Worm (Caenorhabditis elegans) whole organism, young adult: ENCODE results near the gene oac-5.
A peak's percentile ranks its signal among the peaks of the same experiment; 100 is the strongest.

ENCODE experiments used
- F23B12.7 ChIP-seq: sonication (generic microtip); optimal IDR thresholded peaks from 2 replicates; lab custom pipeline; 2017; ENCODE audit warnings: missing genetic modification characterization, mild to moderate bottlenecking, missing compliant biosample characterization, antibody characterized with exemption, moderate library complexity; ENCODE audit not compliant: insufficient read depth
- F37B4.10 ChIP-seq: fragments of 200-800 bp; sonication (Bioruptor generic); IDR thresholded peaks from 2 replicates; pipeline ENCODE4 v1.3.6; 2022; ENCODE audit warnings: missing genetic modification characterization, missing compliant biosample characterization
- F39B2.1 ChIP-seq: fragments of 200-800 bp; sonication (Bioruptor generic); IDR thresholded peaks from 2 replicates; pipeline ENCODE4 v1.3.6; 2022; ENCODE audit warnings: missing genetic modification reagents, missing genetic modification characterization, missing compliant biosample characterization
- F55B11.4 ChIP-seq: sonication (generic microtip); optimal IDR thresholded peaks from 2 replicates; lab custom pipeline; 2016; ENCODE audit warnings: missing compliant biosample characterization, missing genetic modification characterization, borderline replicate concordance; ENCODE audit not compliant: insufficient read depth
- K11D2.4 ChIP-seq: fragments of 200-800 bp; sonication (Bioruptor generic); IDR thresholded peaks from 2 replicates; pipeline ENCODE4 v1.3.6; 2022; ENCODE audit warnings: missing genetic modification reagents, missing genetic modification characterization, missing compliant biosample characterization
- K12H6.12 ChIP-seq: fragments of 200-800 bp; sonication (Bioruptor generic); optimal IDR thresholded peaks from 2 replicates; lab custom pipeline; 2018; ENCODE audit warnings: mild to moderate bottlenecking, missing genetic modification characterization, missing compliant biosample characterization
- Y56A3A.18 ChIP-seq: fragments of 200-800 bp; sonication (Bioruptor generic); IDR thresholded peaks from 2 replicates; pipeline ENCODE4 v1.3.6; 2022; ENCODE audit warnings: missing genetic modification reagents, missing genetic modification characterization, missing compliant biosample characterization
- Y67H2A.10 ChIP-seq: fragments of 200-800 bp; sonication (Bioruptor generic); conservative IDR thresholded peaks from 2 replicates; pipeline ENCODE4 v1.3.6; 2022; ENCODE audit warnings: missing genetic modification reagents, missing genetic modification characterization, missing compliant biosample characterization
- atf-7 ChIP-seq: sonication (generic microtip); optimal IDR thresholded peaks from 2 replicates; lab custom pipeline; 2017; ENCODE audit warnings: mild to moderate bottlenecking, missing genetic modification characterization, missing compliant biosample characterization
- attf-5 ChIP-seq: fragments of 200-800 bp; sonication (Bioruptor generic); optimal IDR thresholded peaks from 2 replicates; lab custom pipeline; 2018; ENCODE audit warnings: mild to moderate bottlenecking, missing genetic modification characterization, missing compliant biosample characterization
- bed-2 ChIP-seq: fragments of 200-800 bp; sonication (Bioruptor generic); IDR thresholded peaks from 2 replicates; pipeline ENCODE4 v1.3.6; 2022; ENCODE audit warnings: missing genetic modification reagents, missing genetic modification characterization, missing compliant biosample characterization
- cebp-1 ChIP-seq, 2 experiments: fragments of 200-800 bp in 1 of 2; sonication (Bioruptor generic) in 1 of 2; sonication (generic microtip) in 1 of 2; IDR thresholded peaks in 1 of 2; optimal IDR thresholded peaks in 1 of 2; 2 replicates each; pipeline versions ENCODE4 v1.3.6 to Lab custom; 2017 to 2022; ENCODE audit warnings: missing compliant biosample characterization in 2 of 2, missing genetic modification characterization in 2 of 2, mild to moderate bottlenecking in 1 of 2, missing genetic modification reagents in 1 of 2, moderate library complexity in 1 of 2
- die-1 ChIP-seq: sonication (generic microtip); optimal IDR thresholded peaks from 2 replicates; lab custom pipeline; 2016; ENCODE audit warnings: missing genotype, mild to moderate bottlenecking, missing genetic modification characterization, missing compliant biosample characterization
- dox-1 ChIP-seq: fragments of 200-800 bp; sonication (Bioruptor generic); IDR thresholded peaks from 2 replicates; pipeline ENCODE4 v1.3.6; 2022; ENCODE audit warnings: missing genetic modification reagents, missing genetic modification characterization, missing compliant biosample characterization
- dpff-1 ChIP-seq: sonication (generic microtip); optimal IDR thresholded peaks from 2 replicates; lab custom pipeline; 2017; ENCODE audit warnings: mild to moderate bottlenecking, missing genetic modification characterization, missing compliant biosample characterization
- dpl-1 ChIP-seq: fragments of 150-350 bp; optimal IDR thresholded peaks from 2 replicates; lab custom pipeline; 2014; ENCODE audit warnings: missing biosample characterization, missing genetic modification reagents, missing genetic modification characterization
- efl-1 ChIP-seq: fragments of 150-350 bp; optimal IDR thresholded peaks from 2 replicates; lab custom pipeline; 2014; ENCODE audit warnings: missing biosample characterization, missing genetic modification reagents, missing genetic modification characterization
- fkh-3 ChIP-seq: sonication (generic microtip); optimal IDR thresholded peaks from 2 replicates; lab custom pipeline; 2016; ENCODE audit warnings: mild to moderate bottlenecking, missing genetic modification characterization, missing compliant biosample characterization
- him-1 ChIP-seq: sonication (generic microtip); optimal IDR thresholded peaks from 2 replicates; lab custom pipeline; 2016; ENCODE audit warnings: missing genotype, missing genetic modification reagents, missing genetic modification characterization, missing compliant biosample characterization
- hsf-1 ChIP-seq: fragments of 200-800 bp; sonication (Bioruptor generic); IDR thresholded peaks from 2 replicates; pipeline ENCODE4 v1.3.6; 2022; ENCODE audit warnings: missing genetic modification reagents, missing genetic modification characterization, missing compliant biosample characterization
- lin-35 ChIP-seq, 3 experiments: fragments of 150-350 bp in 2 of 3; sonication (generic microtip) in 1 of 3; optimal IDR thresholded peaks; 2 replicates each; lab custom pipeline; 2014 to 2018; ENCODE audit warnings: missing biosample characterization in 3 of 3, missing genetic modification characterization in 3 of 3, missing genetic modification reagents in 3 of 3
- lin-40 ChIP-seq: sonication (generic microtip); optimal IDR thresholded peaks from 2 replicates; lab custom pipeline; 2016; ENCODE audit warnings: missing genetic modification characterization, mild to moderate bottlenecking, missing compliant biosample characterization, missing genotype, missing genetic modification reagents
- madf-10 ChIP-seq: sonication (generic microtip); optimal IDR thresholded peaks from 2 replicates; lab custom pipeline; 2016; ENCODE audit warnings: mild to moderate bottlenecking, missing genetic modification characterization, missing compliant biosample characterization
- madf-8 ChIP-seq: fragments of 200-800 bp; sonication (Bioruptor generic); conservative IDR thresholded peaks from 2 replicates; pipeline ENCODE4 v1.3.6; 2022; ENCODE audit warnings: missing genetic modification reagents, missing genetic modification characterization, missing compliant biosample characterization
- mel-28 ChIP-seq: sonication (generic microtip); optimal IDR thresholded peaks from 2 replicates; lab custom pipeline; 2016; ENCODE audit warnings: borderline replicate concordance, mild to moderate bottlenecking, missing genetic modification characterization, missing compliant biosample characterization
- nhr-90 ChIP-seq: sonication (generic microtip); optimal IDR thresholded peaks from 2 replicates; lab custom pipeline; 2016; ENCODE audit warnings: missing genotype, mild to moderate bottlenecking, missing genetic modification characterization, missing compliant biosample characterization
- rec-8 ChIP-seq, 2 experiments: sonication (generic microtip); optimal IDR thresholded peaks; 2 replicates each; lab custom pipeline; 2016; ENCODE audit warnings: mild to moderate bottlenecking in 2 of 2, missing genetic modification characterization in 2 of 2, missing genetic modification reagents in 2 of 2, missing genotype in 2 of 2, missing biosample characterization in 1 of 2, missing compliant biosample characterization in 1 of 2, moderate library complexity in 1 of 2
- repo-1 ChIP-seq: sonication (generic microtip); optimal IDR thresholded peaks from 2 replicates; lab custom pipeline; 2017; ENCODE audit warnings: mild to moderate bottlenecking, missing genetic modification characterization, missing compliant biosample characterization
- snpc-4 ChIP-seq, 5 experiments: fragments of 150-350 bp in 1 of 5; sonication (generic microtip) in 4 of 5; optimal IDR thresholded peaks; 2 replicates each; lab custom pipeline; 2014 to 2018; ENCODE audit warnings: missing genetic modification characterization in 5 of 5, missing biosample characterization in 3 of 5, antibody characterized with exemption in 2 of 5, mild to moderate bottlenecking in 2 of 5, missing compliant biosample characterization in 2 of 5, missing genotype in 2 of 5, moderate library complexity in 2 of 5, missing genetic modification reagents in 1 of 5
- somi-1 ChIP-seq: fragments of 200-800 bp; sonication (Bioruptor generic); optimal IDR thresholded peaks from 2 replicates; lab custom pipeline; 2018; ENCODE audit warnings: mild to moderate bottlenecking, missing genetic modification characterization, missing compliant biosample characterization
- unc-62 ChIP-seq: fragments of 150-350 bp; optimal IDR thresholded peaks from 2 replicates; lab custom pipeline; 2014; ENCODE audit warnings: missing biosample characterization, missing genetic modification reagents, missing genetic modification characterization
- xnd-1 ChIP-seq: sonication (generic microtip); optimal IDR thresholded peaks from 2 replicates; lab custom pipeline; 2016; ENCODE audit warnings: missing genotype, missing genetic modification reagents, missing genetic modification characterization, missing compliant biosample characterization
- zfh-2 ChIP-seq: fragments of 200-800 bp; sonication (Bioruptor generic); conservative IDR thresholded peaks from 2 replicates; pipeline ENCODE4 v1.3.6; 2022; ENCODE audit warnings: missing genetic modification reagents, missing genetic modification characterization, missing compliant biosample characterization
- ztf-18 ChIP-seq: sonication (generic microtip); optimal IDR thresholded peaks from 2 replicates; lab custom pipeline; 2016; ENCODE audit warnings: missing genotype, mild to moderate bottlenecking, missing genetic modification characterization, missing compliant biosample characterization
- ztf-3 ChIP-seq: fragments of 200-800 bp; sonication (Bioruptor generic); optimal IDR thresholded peaks from 2 replicates; lab custom pipeline; 2018; ENCODE audit warnings: mild to moderate bottlenecking, missing genetic modification characterization, missing compliant biosample characterization
- ztf-6 ChIP-seq: fragments of 200-800 bp; sonication (Bioruptor generic); IDR thresholded peaks from 2 replicates; pipeline ENCODE4 v1.3.6; 2022; ENCODE audit warnings: missing genetic modification reagents, missing genetic modification characterization, missing compliant biosample characterization

Gene oac-5

DNA sequence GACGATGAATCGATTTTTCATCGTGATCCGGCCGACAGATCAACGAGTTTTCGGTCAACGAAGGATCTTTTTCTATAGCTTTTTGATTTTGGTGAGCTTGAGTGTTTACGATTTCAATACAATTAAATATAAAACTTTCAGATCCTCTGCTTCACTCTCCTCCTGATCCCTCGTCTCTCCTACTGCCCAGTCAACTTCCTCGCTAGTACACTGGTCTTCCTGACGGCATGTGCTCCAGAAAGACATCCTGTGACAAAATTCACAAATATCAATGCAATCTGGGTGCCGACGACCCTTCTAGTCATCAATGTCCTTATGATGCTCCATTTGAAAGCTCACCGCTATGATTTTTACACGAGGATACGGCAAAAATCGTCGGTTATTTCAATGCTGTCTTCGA is 15.8 kb downstream of the oac-5 start:
- TF ChIP-seq madf-10 (no peak), bed-2 (no peak), snpc-4 (GFP tag; optimal IDR thresholded peaks at IDR 0.05; lab: Kevin White, UChicago) (no peak), snpc-4 (tag; optimal IDR thresholded peaks at IDR 0.05; lab: Kevin White, UChicago) (no peak), mel-28 (tag; lab: Kevin White, UChicago) (no peak), die-1 (no peak), somi-1 (GFP tag; lab: Kevin White, UChicago) (no peak), cebp-1 (GFP tag; IDR thresholded peaks at IDR 0.05; lab: Robert Waterston, UW) (no peak), cebp-1 (tag; optimal IDR thresholded peaks at IDR 0.05; lab: Kevin White, UChicago) (no peak)

- TF ChIP-seq lin-40 (tag; lab: Kevin White, UChicago) (no peak), dox-1 (GFP tag; lab: Robert Waterston, UW) (no peak), zfh-2 (no peak), cebp-1 (GFP tag; IDR thresholded peaks at IDR 0.05; lab: Robert Waterston, UW) (no peak), cebp-1 (tag; optimal IDR thresholded peaks at IDR 0.05; lab: Kevin White, UChicago) (peak; percentile 85), Y56A3A.18 (GFP tag; lab: Robert Waterston, UW) (no peak), ztf-3 (no peak), ztf-6 (GFP tag; lab: Robert Waterston, UW) (no peak), Y67H2A.10 (GFP tag; lab: Robert Waterston, UW) (no peak)
Measured at ce11 chrV:16309523-16309922, 17.0 kb downstream of the oac-5 start, which contains the start of gene oac-7. Gene oac-7 (plus strand): TSS chrV:16309805.

ce11 chrV:16315004-16315403 is 22.5 kb downstream of the oac-5 start, which contains the start of gene str-214:
Gene str-214 (plus strand): TSS chrV:16315304.
- TF ChIP-seq ztf-18 (tag; lab: Kevin White, UChicago) (no peak), unc-62 (GFP tag; lab: Kevin White, UChicago) (no peak), ztf-6 (GFP tag; lab: Robert Waterston, UW) (no peak), atf-7 (tag; lab: Kevin White, UChicago) (no peak), nhr-90 (tag; lab: Kevin White, UChicago) (no peak), dpff-1 (tag; lab: Kevin White, UChicago) (no peak), F23B12.7 (no peak), lin-35 (GFP tag; optimal IDR thresholded peaks at IDR 0.05; lab: Kevin White, UChicago) (no peak), efl-1 (GFP tag; lab: Kevin White, UChicago) (no peak), K11D2.4 (no peak), fkh-3 (no peak), rec-8 (tag; optimal IDR thresholded peaks at IDR 0.05; lab: Kevin White, UChicago) (no peak), F39B2.1 (GFP tag; lab: Robert Waterston, UW) (no peak), K12H6.12 (tag; lab: Kevin White, UChicago) (no peak), madf-8 (no peak), xnd-1 (no peak), F55B11.4 (tag; lab: Kevin White, UChicago) (no peak), him-1 (no peak)

DNA sequence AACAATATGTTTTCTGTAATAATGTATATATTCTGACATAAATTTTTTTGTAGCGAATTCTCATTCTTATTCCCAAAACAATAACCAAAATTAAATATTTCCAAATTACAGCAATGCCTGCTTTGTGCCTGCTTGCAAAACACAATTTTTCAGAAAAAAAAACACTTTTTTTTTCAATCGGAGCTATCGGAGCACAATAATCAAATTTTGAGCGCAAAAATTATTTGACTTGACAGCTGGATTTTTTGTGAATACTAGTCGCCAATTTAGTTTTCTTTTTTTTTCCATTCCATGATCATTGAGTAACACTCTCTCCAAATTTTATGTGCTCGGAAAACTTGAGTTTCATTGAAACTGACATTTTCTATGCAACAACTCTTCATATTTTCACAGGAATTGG is 24.7 kb downstream of the oac-5 start, which contains the start of gene srh-180:
Gene srh-180 (plus strand): TSS at position 301 of the 400 bp plus-strand sequence.
- TF ChIP-seq dpl-1 (GFP tag; lab: Kevin White, UChicago) (no peak), hsf-1 (GFP tag; lab: Robert Waterston, UW) (no peak), repo-1 (tag; lab: Kevin White, UChicago) (no peak), zfh-2 (no peak), F37B4.10 (GFP tag; lab: Robert Waterston, UW) (no peak), attf-5 (GFP tag; lab: Kevin White, UChicago) (no peak)
